Worm (Caenorhabditis elegans): ENCODE data around the gene srsx-16.

- TF ChIP-seq ama-1 (optimal IDR thresholded peaks at IDR 0.05) (no peak), ctbp-1 (GFP tag; IDR thresholded peaks at IDR 0.05) (no peak)
These were observed 7.5 kb upstream of the srsx-16 start, which contains the start of gene srsx-14 for ce11 chrIV:5627056-5627455.

Data from whole organism, L4 larva.